Worm (Caenorhabditis elegans) whole organism, L4 larva: ENCODE data around the gene hecw-1.
"Not testable (repeated sequence)": the region's sequence is repeated elsewhere in the genome, so short reads cannot be mapped to it uniquely, and the experiment has no call there.

Source experiments
- D1046.2 ChIP-seq: fragments of 200-800 bp; sonication (Bioruptor generic); IDR thresholded peaks from 2 replicates; pipeline ENCODE4 v1.3.6; 2022; ENCODE audit warnings: missing genetic modification characterization, missing compliant biosample characterization
- F26F4.8 ChIP-seq: fragments of 200-800 bp; sonication (Bioruptor generic); conservative IDR thresholded peaks from 2 replicates; pipeline ENCODE4 v1.3.6; 2022; ENCODE audit warnings: missing genetic modification characterization, missing compliant biosample characterization
- F37D6.2 ChIP-seq: sonication (generic microtip); optimal IDR thresholded peaks from 2 replicates; lab custom pipeline; 2016; ENCODE audit warnings: mild to moderate bottlenecking, missing genetic modification characterization, missing compliant biosample characterization
- F44E2.7 ChIP-seq: fragments of 200-800 bp; sonication (Bioruptor generic); IDR thresholded peaks from 2 replicates; pipeline ENCODE4 v2.1.2; 2022; ENCODE audit warnings: missing genetic modification characterization, missing compliant biosample characterization
- F49E8.2 ChIP-seq: sonication (generic microtip); optimal IDR thresholded peaks from 2 replicates; lab custom pipeline; 2016; ENCODE audit warnings: missing compliant biosample characterization, mild to moderate bottlenecking, missing genetic modification characterization, borderline replicate concordance
- Y105C5A.15 ChIP-seq: fragments of 200-800 bp; sonication (Bioruptor generic); IDR thresholded peaks from 2 replicates; pipeline ENCODE4 v1.3.6; 2022; ENCODE audit warnings: missing genetic modification characterization, missing compliant biosample characterization
- Y5F2A.4 ChIP-seq: fragments of 200-800 bp; sonication (Bioruptor generic); optimal IDR thresholded peaks from 2 replicates; lab custom pipeline; 2018; ENCODE audit warnings: mild to moderate bottlenecking, missing genetic modification characterization, missing compliant biosample characterization
- Y75B8A.6 ChIP-seq: fragments of 200-800 bp; sonication (Bioruptor generic); IDR thresholded peaks from 2 replicates; pipeline ENCODE4 v1.3.6; 2022; ENCODE audit warnings: missing genetic modification reagents, missing genetic modification characterization, missing compliant biosample characterization
- ceh-44 ChIP-seq: fragments of 200-800 bp; sonication (Bioruptor generic); IDR thresholded peaks from 2 replicates; pipeline ENCODE4 v1.3.6; 2022; ENCODE audit warnings: missing genetic modification reagents, missing genetic modification characterization, missing compliant biosample characterization
- lim-7 ChIP-seq: fragments of 200-800 bp; sonication (Bioruptor generic); IDR thresholded peaks from 2 replicates; pipeline ENCODE4 v1.3.6; 2022; ENCODE audit warnings: missing genetic modification characterization, missing compliant biosample characterization
- lin-1 ChIP-seq: fragments of 200-800 bp; sonication (Bioruptor generic); IDR thresholded peaks from 2 replicates; pipeline ENCODE4 v1.3.6; 2022; ENCODE audit warnings: missing genetic modification reagents, missing genetic modification characterization, missing compliant biosample characterization
- lin-38 ChIP-seq: fragments of 200-800 bp; sonication (Bioruptor generic); IDR thresholded peaks from 2 replicates; pipeline ENCODE4 v1.3.6; 2022; ENCODE audit warnings: missing genetic modification reagents, missing genetic modification characterization, missing compliant biosample characterization
- lsy-2 ChIP-seq, 2 experiments: fragments of 150-350 bp in 1 of 2; sonication (generic microtip) in 1 of 2; optimal IDR thresholded peaks; 2 replicates each; lab custom pipeline; 2014 to 2017; ENCODE audit warnings: missing biosample characterization in 2 of 2, missing genetic modification characterization in 2 of 2
- madf-5 ChIP-seq, 2 experiments: fragments of 200-800 bp; sonication (Bioruptor generic); IDR thresholded peaks; 2 replicates each; pipeline ENCODE4 v1.3.6; 2022; ENCODE audit warnings: missing compliant biosample characterization in 2 of 2, missing genetic modification characterization in 2 of 2
- madf-9 ChIP-seq: fragments of 200-800 bp; sonication (Bioruptor generic); conservative IDR thresholded peaks from 2 replicates; pipeline ENCODE4 v1.3.6; 2022; ENCODE audit warnings: missing genetic modification reagents, missing genetic modification characterization, missing compliant biosample characterization
- mdl-1 ChIP-seq, 2 experiments: fragments of 150-350 bp in 1 of 2; sonication (generic microtip) in 1 of 2; optimal IDR thresholded peaks; 2 replicates each; lab custom pipeline; 2014 to 2017; ENCODE audit warnings: missing biosample characterization in 2 of 2, missing genetic modification characterization in 2 of 2
- mdt-29 ChIP-seq: fragments of 200-800 bp; sonication (Bioruptor generic); IDR thresholded peaks from 2 replicates; pipeline ENCODE4 v1.3.6; 2022; ENCODE audit warnings: missing genetic modification reagents, missing genetic modification characterization, missing compliant biosample characterization
- mes-2 ChIP-seq: sonication (generic microtip); optimal IDR thresholded peaks from 2 replicates; lab custom pipeline; 2016; ENCODE audit warnings: missing genotype, mild to moderate bottlenecking, missing genetic modification characterization, missing compliant biosample characterization; ENCODE audit not compliant: poor library complexity, severe bottlenecking
- nhr-41 ChIP-seq: fragments of 200-800 bp; sonication (Bioruptor generic); IDR thresholded peaks from 2 replicates; pipeline ENCODE4 v1.3.6; 2022; ENCODE audit warnings: missing genetic modification reagents, missing genetic modification characterization, missing compliant biosample characterization
- nhr-48 ChIP-seq: sonication (generic microtip); optimal IDR thresholded peaks from 2 replicates; lab custom pipeline; 2016; ENCODE audit warnings: mild to moderate bottlenecking, missing genetic modification characterization, missing compliant biosample characterization
- pha-4 ChIP-seq, 2 experiments: fragments of 150-350 bp in 1 of 2; fragments of 200-800 bp in 1 of 2; sonication (Bioruptor generic) in 1 of 2; IDR thresholded peaks in 1 of 2; optimal IDR thresholded peaks in 1 of 2; 2 replicates each; pipeline versions ENCODE4 v1.3.6 to Lab custom; 2014 to 2022; ENCODE audit warnings: missing genetic modification characterization in 2 of 2, missing genetic modification reagents in 2 of 2, missing biosample characterization in 1 of 2, missing compliant biosample characterization in 1 of 2
- php-3 ChIP-seq: fragments of 200-800 bp; sonication (Bioruptor generic); IDR thresholded peaks from 2 replicates; pipeline ENCODE4 v1.3.6; 2022; ENCODE audit warnings: missing genetic modification reagents, missing genetic modification characterization, missing compliant biosample characterization
- rbr-2 ChIP-seq: sonication (generic microtip); optimal IDR thresholded peaks from 2 replicates; lab custom pipeline; 2016; ENCODE audit warnings: missing genotype, missing genetic modification characterization, missing compliant biosample characterization
- set-16 ChIP-seq: fragments of 200-800 bp; sonication (Bioruptor generic); IDR thresholded peaks from 2 replicates; pipeline ENCODE4 v1.3.6; 2022; ENCODE audit warnings: missing genetic modification reagents, missing genetic modification characterization, missing compliant biosample characterization
- snpc-1.2 ChIP-seq: fragments of 200-800 bp; sonication (Bioruptor generic); IDR thresholded peaks from 2 replicates; pipeline ENCODE4 v1.3.6; 2022; ENCODE audit warnings: missing genetic modification reagents, missing genetic modification characterization, missing compliant biosample characterization
- snpc-4 ChIP-seq: fragments of 150-350 bp; optimal IDR thresholded peaks from 2 replicates; lab custom pipeline; 2014; ENCODE audit warnings: missing biosample characterization, missing genetic modification characterization
- unc-130 ChIP-seq: sonication (generic microtip); optimal IDR thresholded peaks from 2 replicates; lab custom pipeline; 2016; ENCODE audit warnings: missing genetic modification reagents, missing genetic modification characterization, missing compliant biosample characterization
- unc-39 ChIP-seq: sonication (generic microtip); optimal IDR thresholded peaks from 2 replicates; lab custom pipeline; 2017; ENCODE audit warnings: missing biosample characterization, missing genetic modification characterization
- unc-62 ChIP-seq, 3 experiments: fragments of 150-350 bp in 1 of 3; sonication (generic microtip); optimal IDR thresholded peaks in 2 of 3; peaks in 1 of 3; 1 replicate in 1 of 3; 2 replicates in 2 of 3; lab custom pipeline; 2014 to 2017; ENCODE audit warnings: missing biosample characterization in 3 of 3, missing genetic modification characterization in 3 of 3, missing genetic modification reagents in 3 of 3, missing genotype in 1 of 3
- zfp-3 ChIP-seq: fragments of 200-800 bp; sonication (Bioruptor generic); conservative IDR thresholded peaks from 2 replicates; pipeline ENCODE4 v1.3.6; 2022; ENCODE audit warnings: missing genetic modification reagents, missing genetic modification characterization, missing compliant biosample characterization
- zip-11 ChIP-seq: fragments of 200-800 bp; sonication (Bioruptor generic); IDR thresholded peaks from 2 replicates; pipeline ENCODE4 v1.3.6; 2022; ENCODE audit warnings: missing genetic modification characterization, missing compliant biosample characterization
- zip-2 ChIP-seq: fragments of 150-350 bp; optimal IDR thresholded peaks from 2 replicates; lab custom pipeline; 2014; ENCODE audit warnings: missing biosample characterization, missing genetic modification characterization

The hecw-1 gene

ce11 chrIII:3339317-3340016 lies 50.3 kb downstream of the hecw-1 start (continued):
- TF ChIP-seq mdl-1 (tag; optimal IDR thresholded peaks at IDR 0.05; lab: Kevin White, UChicago) (peak in 1 of 2 experiments; percentile 25), lsy-2 (tag; optimal IDR thresholded peaks at IDR 0.05; lab: Kevin White, UChicago) (no peak), zfp-3 (no peak), nhr-41 (no peak), mdt-29 (no peak), unc-130 (GFP tag; lab: Kevin White, UChicago) (no peak), nhr-48 (tag; lab: Kevin White, UChicago) (peak; percentile 15), unc-62 (GFP tag; optimal IDR thresholded peaks at IDR 0.05 in 1 of 2; lab: Kevin White, UChicago) (no peak), unc-62 (tag; optimal IDR thresholded peaks at IDR 0.05; lab: Kevin White, UChicago) (no peak), D1046.2 (no peak), zip-2 (tag; lab: Kevin White, UChicago) (no peak), Y75B8A.6 (GFP tag; lab: Robert Waterston, UW) (no peak), rbr-2 (tag; lab: Kevin White, UChicago) (no peak), snpc-4 (tag; lab: Kevin White, UChicago) (no peak), zip-11 (GFP tag; lab: Robert Waterston, UW) (no peak), unc-39 (tag; lab: Kevin White, UChicago) (no peak)

ce11 chrIII:3334941-3335559 lies 54.7 kb downstream of the hecw-1 start:
- TF ChIP-seq ceh-44 (GFP tag; lab: Robert Waterston, UW) (0 out of 2 replicates have a peak, but pooled peaks have one; percentile 44), Y75B8A.6 (GFP tag; lab: Robert Waterston, UW) (0 out of 2 replicates have a peak, but pooled peaks have one; percentile 69), lin-1 (GFP tag; lab: Robert Waterston, UW) (0 out of 2 replicates have a peak, but pooled peaks have one; percentile 42), set-16 (GFP tag; lab: Robert Waterston, UW) (peak; percentile 83), F44E2.7 (GFP tag; lab: Robert Waterston, UW) (peak; percentile 61; the same call in 1 of the 2 replicates), madf-9 (GFP tag; lab: Robert Waterston, UW) (0 out of 2 replicates have a peak, but pooled peaks have one; percentile 52), madf-5 (GFP tag; IDR thresholded peaks at IDR 0.05; lab: Robert Waterston, UW) (peak in 1 of 2 experiments; percentile 91; a peak in 2 of 4 replicates), php-3 (GFP tag; lab: Robert Waterston, UW) (peak; percentile 44; the same call in 1 of the 2 replicates), pha-4 (GFP tag; IDR thresholded peaks at IDR 0.05; lab: Robert Waterston, UW) (peak; percentile 84; the same call in 1 of the 2 replicates), snpc-1.2 (GFP tag; lab: Robert Waterston, UW) (0 out of 2 replicates have a peak, but pooled peaks have one; percentile 16), Y105C5A.15 (GFP tag; lab: Robert Waterston, UW) (peak; percentile 78; the same call in 1 of the 2 replicates)
- not testable (repeated sequence) for TF ChIP-seq pha-4 (tag; optimal IDR thresholded peaks at IDR 0.05; lab: Kevin White, UChicago)
- TF ChIP-seq, all 104 proteins: peak for 11; not testable (repeated sequence) for 93

- peak; percentile 28; the same call in 1 of the 2 replicates for TF ChIP-seq set-16 (GFP tag; lab: Robert Waterston, UW)
Observed at ce11 chrIII:3334264-3334663, 55.5 kb downstream of the hecw-1 start.

ce11 chrIII:3332736-3333135 lies 57.0 kb downstream of the hecw-1 start, which contains the start of gene Y53G8AR.1:
Gene Y53G8AR.1 (plus strand): TSS chrIII:3333036.
- not testable (repeated sequence) for TF ChIP-seq snpc-4 (tag; lab: Kevin White, UChicago); mes-2 (tag; lab: Kevin White, UChicago); lim-7 (GFP tag; lab: Robert Waterston, UW)

ce11 chrIII:3331767-3332166 lies 58.0 kb downstream of the hecw-1 start:
- no peak for TF ChIP-seq Y5F2A.4 (GFP tag; lab: Kevin White, UChicago)
- no peak for TF ChIP-seq madf-5 (GFP tag; IDR thresholded peaks at IDR 0.05; lab: Robert Waterston, UW)
- no peak for TF ChIP-seq Y75B8A.6 (GFP tag; lab: Robert Waterston, UW)
- TF ChIP-seq F37D6.2 (tag; lab: Kevin White, UChicago), result no peak
- TF ChIP-seq unc-130 (GFP tag; lab: Kevin White, UChicago), result peak; percentile 23
- no peak for TF ChIP-seq F26F4.8 (GFP tag; lab: Robert Waterston, UW)
- peak; percentile 87 for TF ChIP-seq lin-38 (GFP tag; lab: Robert Waterston, UW)
- TF ChIP-seq F49E8.2 (tag; lab: Kevin White, UChicago), result peak; percentile 42
